Fruit fly (Drosophila melanogaster) whole organism, embryonic: Measurements from ENCODE around the gene CG4313.
A peak's percentile ranks its signal among the peaks of the same experiment; 100 is the strongest.

Experiments
- Blimp-1 ChIP-seq: fragments of 200-800 bp; sonication (Bioruptor generic); optimal IDR thresholded peaks from 3 replicates; lab custom pipeline; 2018; ENCODE audit warnings: missing biosample characterization, missing genetic modification characterization, mild to moderate bottlenecking, moderate library complexity, missing genetic modification reagents
- CG10321 ChIP-seq: fragments of 200-800 bp; sonication (Bioruptor generic); IDR thresholded peaks from 2 replicates; pipeline ENCODE4 v1.3.6; 2022; ENCODE audit warnings: missing biosample characterization, missing genetic modification characterization
- CG12071 ChIP-seq: fragments of 200-800 bp; sonication (Bioruptor generic); optimal IDR thresholded peaks from 3 replicates; lab custom pipeline; 2018; ENCODE audit warnings: missing biosample characterization, mild to moderate bottlenecking, missing genetic modification characterization
- CG12219 ChIP-seq: fragments of 200-800 bp; sonication (Bioruptor generic); optimal IDR thresholded peaks from 3 replicates; lab custom pipeline; 2018; ENCODE audit warnings: missing biosample characterization, mild to moderate bottlenecking, missing genetic modification characterization
- CG13287 ChIP-seq: fragments of 200-800 bp; sonication (Bioruptor generic); IDR thresholded peaks from 2 replicates; pipeline ENCODE4 v1.3.6; 2022; ENCODE audit warnings: missing biosample characterization, missing genetic modification characterization; ENCODE audit not compliant: partially characterized antibody
- CG13894 ChIP-seq: fragments of 200-800 bp; sonication (Bioruptor generic); optimal IDR thresholded peaks from 3 replicates; lab custom pipeline; 2018; ENCODE audit warnings: missing biosample characterization, mild to moderate bottlenecking, missing genetic modification characterization, moderate library complexity
- CG17802 ChIP-seq: fragments of 200-800 bp; sonication (Bioruptor generic); optimal IDR thresholded peaks from 2 replicates; lab custom pipeline; 2018; ENCODE audit warnings: missing biosample characterization, mild to moderate bottlenecking, missing genetic modification characterization, moderate library complexity
- CG31224 ChIP-seq: fragments of 200-800 bp; sonication (Bioruptor generic); IDR thresholded peaks from 2 replicates; pipeline ENCODE4 v1.3.6; 2022; ENCODE audit warnings: missing biosample characterization, missing genetic modification characterization
- CG3281 ChIP-seq: fragments of 200-800 bp; sonication (Bioruptor generic); optimal IDR thresholded peaks from 3 replicates; lab custom pipeline; 2017; ENCODE audit warnings: missing biosample characterization, mild to moderate bottlenecking, missing genetic modification characterization
- CG34422 ChIP-seq: fragments of 200-800 bp; sonication (Bioruptor generic); IDR thresholded peaks from 3 replicates; pipeline ENCODE4 v1.3.6; 2022; ENCODE audit warnings: missing biosample characterization, missing genetic modification characterization
- CG3726 ChIP-seq: fragments of 200-800 bp; sonication (Bioruptor generic); IDR thresholded peaks from 3 replicates; pipeline ENCODE4, ENCODE4 v1.3.6; 2022; ENCODE audit warnings: missing biosample characterization, missing genetic modification characterization
- CG42726 ChIP-seq: fragments of 200-800 bp; sonication (Bioruptor generic); IDR thresholded peaks from 2 replicates; pipeline ENCODE4 v1.3.6; 2022; ENCODE audit warnings: missing biosample characterization, missing genetic modification characterization; ENCODE audit not compliant: partially characterized antibody
- CG4730 ChIP-seq: fragments of 200-800 bp; sonication (Bioruptor generic); IDR thresholded peaks from 2 replicates; pipeline ENCODE4 v1.3.6; 2022; ENCODE audit warnings: missing biosample characterization, missing genetic modification characterization
- CG6791 ChIP-seq: fragments of 200-800 bp; sonication (Bioruptor generic); IDR thresholded peaks from 3 replicates; pipeline ENCODE4 v1.3.6; 2022; ENCODE audit warnings: missing biosample characterization, missing genetic modification characterization; ENCODE audit not compliant: partially characterized antibody
- CG7839 ChIP-seq: fragments of 200-800 bp; sonication (Bioruptor generic); optimal IDR thresholded peaks from 3 replicates; lab custom pipeline; 2018; ENCODE audit warnings: missing biosample characterization, mild to moderate bottlenecking, missing genetic modification characterization, moderate library complexity
- CG7963 ChIP-seq: fragments of 200-800 bp; sonication (Bioruptor generic); IDR thresholded peaks from 3 replicates; pipeline ENCODE4 v1.3.6; 2022; ENCODE audit warnings: missing biosample characterization, missing genetic modification characterization; ENCODE audit not compliant: partially characterized antibody
- Camta ChIP-seq: fragments of 200-800 bp; sonication (Bioruptor generic); optimal IDR thresholded peaks from 2 replicates; lab custom pipeline; 2016; ENCODE audit warnings: missing biosample characterization, missing genetic modification characterization
- CkIIα-i1 ChIP-seq: fragments of 200-800 bp; sonication (Bioruptor generic); IDR thresholded peaks from 2 replicates; pipeline ENCODE4 v1.3.6; 2022; ENCODE audit warnings: missing biosample characterization, missing genetic modification characterization
- Dbx ChIP-seq: fragments of 200-800 bp; sonication (Bioruptor generic); IDR thresholded peaks from 3 replicates; pipeline ENCODE4 v1.3.6; 2022; ENCODE audit warnings: missing biosample characterization, missing genetic modification characterization
- Deaf1 ChIP-seq: fragments of 200-800 bp; optimal IDR thresholded peaks from 3 replicates; lab custom pipeline; 2019; ENCODE audit warnings: missing biosample characterization, mild to moderate bottlenecking, missing genetic modification characterization, moderate library complexity
- Drgx ChIP-seq: fragments of 200-800 bp; sonication (Bioruptor generic); IDR thresholded peaks from 2 replicates; pipeline ENCODE4 v1.3.6; 2022; ENCODE audit warnings: missing biosample characterization, missing genetic modification characterization
- ERR ChIP-seq: fragments of 200-800 bp; sonication (Bioruptor generic); optimal IDR thresholded peaks from 2 replicates; lab custom pipeline; 2016; ENCODE audit warnings: missing biosample characterization, missing genetic modification characterization
- Ets97D ChIP-seq: fragments of 200-800 bp; sonication (Bioruptor generic); optimal IDR thresholded peaks from 3 replicates; lab custom pipeline; 2016; ENCODE audit warnings: missing biosample characterization, missing genetic modification characterization
- Hmx ChIP-seq: fragments of 200-800 bp; sonication (Bioruptor generic); optimal IDR thresholded peaks from 2 replicates; lab custom pipeline; 2016; ENCODE audit warnings: missing biosample characterization, missing genetic modification characterization
- Hr3 ChIP-seq: fragments of 200-800 bp; sonication (Bioruptor generic); optimal IDR thresholded peaks from 3 replicates; lab custom pipeline; 2016; ENCODE audit warnings: missing biosample characterization, missing genetic modification characterization
- MBD-R2 ChIP-seq: fragments of 200-800 bp; sonication (Bioruptor generic); IDR thresholded peaks from 2 replicates; pipeline ENCODE4 v1.3.6; 2022; ENCODE audit warnings: missing biosample characterization, missing genetic modification characterization
- Myb ChIP-seq: fragments of 200-800 bp; sonication (Bioruptor generic); optimal IDR thresholded peaks from 2 replicates; lab custom pipeline; 2016; ENCODE audit warnings: missing biosample characterization, missing genetic modification characterization
- Nf-YA ChIP-seq: fragments of 200-800 bp; sonication (Bioruptor generic); IDR thresholded peaks from 2 replicates; pipeline ENCODE4 v1.3.6; 2022; ENCODE audit warnings: missing biosample characterization, missing genetic modification characterization
- Nf-YC ChIP-seq: fragments of 200-800 bp; optimal IDR thresholded peaks from 3 replicates; lab custom pipeline; 2019; ENCODE audit warnings: missing biosample characterization, mild to moderate bottlenecking, missing genetic modification characterization, moderate library complexity
- Oaz ChIP-seq: fragments of 200-800 bp; sonication (Bioruptor generic); IDR thresholded peaks from 2 replicates; pipeline ENCODE4 v1.3.6; 2022; ENCODE audit warnings: missing biosample characterization, missing genetic modification characterization
- bcd ChIP-seq: fragments of 200-800 bp; sonication (Bioruptor generic); optimal IDR thresholded peaks from 2 replicates; lab custom pipeline; 2017; ENCODE audit warnings: missing biosample characterization, mild to moderate bottlenecking, missing genetic modification characterization
- bowl ChIP-seq: fragments of 200-800 bp; sonication (Bioruptor generic); IDR thresholded peaks from 2 replicates; pipeline ENCODE4 v1.3.6; 2022; ENCODE audit warnings: missing biosample characterization, missing genetic modification characterization
- cas ChIP-seq: fragments of 200-800 bp; sonication (Bioruptor generic); IDR thresholded peaks from 2 replicates; pipeline ENCODE4 v1.3.6; 2022; ENCODE audit warnings: missing biosample characterization, missing genetic modification characterization
- cg ChIP-seq: fragments of 200-800 bp; sonication (Bioruptor generic); optimal IDR thresholded peaks from 3 replicates; lab custom pipeline; 2019; ENCODE audit warnings: missing biosample characterization, mild to moderate bottlenecking, missing genetic modification characterization, moderate library complexity
- chif ChIP-seq, 2 experiments: fragments of 200-800 bp; sonication (Bioruptor generic); optimal IDR thresholded peaks; 3 replicates each; lab custom pipeline; 2016; ENCODE audit warnings: missing biosample characterization in 2 of 2, missing genetic modification characterization in 2 of 2
- croc ChIP-seq: fragments of 200-800 bp; sonication (Bioruptor generic); conservative IDR thresholded peaks from 3 replicates; pipeline ENCODE4 v1.3.6; 2022; ENCODE audit warnings: missing biosample characterization, missing genetic modification characterization
- disco-r ChIP-seq: fragments of 200-800 bp; sonication (Bioruptor generic); optimal IDR thresholded peaks from 2 replicates; lab custom pipeline; 2016; ENCODE audit warnings: missing biosample characterization, missing genetic modification characterization
- dysf ChIP-seq: fragments of 200-800 bp; sonication (Bioruptor generic); IDR thresholded peaks from 3 replicates; pipeline ENCODE4 v1.3.6; 2022; ENCODE audit warnings: missing biosample characterization, missing genetic modification characterization
- eve ChIP-seq, 2 experiments: fragments of >200 bp; optimal IDR thresholded peaks; 2 replicates each; lab custom pipeline; 2017; ENCODE audit warnings: missing biosample characterization in 2 of 2, missing genetic modification characterization in 2 of 2
- gcm ChIP-seq: fragments of 200-800 bp; sonication (Bioruptor generic); optimal IDR thresholded peaks from 2 replicates; lab custom pipeline; 2019; ENCODE audit warnings: missing biosample characterization, mild to moderate bottlenecking, missing genetic modification characterization, moderate library complexity
- gcm2 ChIP-seq: fragments of 200-800 bp; sonication (Bioruptor generic); optimal IDR thresholded peaks from 2 replicates; lab custom pipeline; 2016; ENCODE audit warnings: missing biosample characterization, missing genetic modification characterization
- jing ChIP-seq: fragments of 200-800 bp; sonication (Bioruptor generic); optimal IDR thresholded peaks from 2 replicates; lab custom pipeline; 2018; ENCODE audit warnings: missing biosample characterization, mild to moderate bottlenecking, missing genetic modification characterization
- klu ChIP-seq: fragments of 200-800 bp; sonication (Bioruptor generic); IDR thresholded peaks from 2 replicates; pipeline ENCODE4 v1.3.6; 2022; ENCODE audit warnings: missing biosample characterization, missing genetic modification characterization
- lmd ChIP-seq: fragments of 200-800 bp; sonication (Bioruptor generic); IDR thresholded peaks from 2 replicates; pipeline ENCODE4 v1.3.6; 2022; ENCODE audit warnings: missing biosample characterization, missing genetic modification characterization
- maf-S ChIP-seq: fragments of 200-800 bp; sonication (Bioruptor generic); optimal IDR thresholded peaks from 2 replicates; lab custom pipeline; 2016; ENCODE audit warnings: missing biosample characterization, missing genetic modification characterization
- sd ChIP-seq: fragments of 200-800 bp; sonication (Bioruptor generic); optimal IDR thresholded peaks from 3 replicates; lab custom pipeline; 2018; ENCODE audit warnings: missing biosample characterization, mild to moderate bottlenecking, missing genetic modification characterization, moderate library complexity
- shn ChIP-seq: fragments of 200-800 bp; sonication (Bioruptor generic); optimal IDR thresholded peaks from 3 replicates; lab custom pipeline; 2016; ENCODE audit warnings: missing biosample characterization, missing genetic modification characterization
- ssp ChIP-seq: fragments of 200-800 bp; sonication (Bioruptor generic); IDR thresholded peaks from 2 replicates; pipeline ENCODE4 v1.3.6; 2022; ENCODE audit warnings: missing biosample characterization, missing genetic modification characterization
- stc ChIP-seq: fragments of 200-800 bp; sonication (Bioruptor generic); IDR thresholded peaks from 2 replicates; pipeline ENCODE4 v1.3.6; 2022; ENCODE audit warnings: missing biosample characterization, missing genetic modification characterization
- vnd ChIP-seq: fragments of 200-800 bp; sonication (Bioruptor generic); IDR thresholded peaks from 3 replicates; pipeline ENCODE4 v1.3.6; 2022; ENCODE audit warnings: missing biosample characterization, missing genetic modification characterization; ENCODE audit not compliant: partially characterized antibody

Gene CG4313

DNA sequence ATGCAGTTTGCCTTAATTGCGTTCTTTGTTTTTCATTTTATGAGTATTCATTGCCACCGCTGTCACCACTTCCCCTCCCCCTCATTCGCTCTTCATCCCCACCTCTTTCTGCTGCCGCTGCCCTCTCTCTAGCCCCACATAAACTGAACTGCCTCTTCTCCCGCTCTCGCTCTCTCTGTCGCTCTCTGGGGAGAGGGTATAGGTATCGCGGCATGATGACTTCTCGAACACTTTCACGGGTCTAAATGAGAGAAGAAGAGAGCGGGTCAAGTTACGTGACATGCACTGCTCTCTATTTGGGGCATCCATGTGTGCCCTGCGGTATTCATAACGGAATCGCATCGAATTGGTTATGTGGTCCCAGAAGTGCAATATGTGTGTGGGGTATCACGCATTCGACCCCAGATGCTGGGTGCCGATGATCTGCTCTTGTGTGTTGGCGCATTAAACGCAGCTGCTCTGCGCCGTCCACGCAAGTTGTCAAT lies 42.1 kb downstream of the CG4313 start:
- TF ChIP-seq eve (GFP tag; optimal IDR thresholded peaks at IDR 0.05; lab: Kevin White, UChicago) (no peak), Hr3 (GFP tag; lab: Kevin White, UChicago) (peak; percentile 80), CG12071 (GFP tag; lab: Kevin White, UChicago) (peak; percentile 60), cas (0 out of 2 replicates have a peak, but pooled peaks have one; percentile 48), Nf-YA (GFP tag; lab: Robert Waterston, UW) (peak; percentile 68), CkIIα-i1 (GFP tag; lab: Robert Waterston, UW) (no peak), lmd (GFP tag; lab: Robert Waterston, UW) (peak; percentile 89), chif (GFP tag; optimal IDR thresholded peaks at IDR 0.05; lab: Kevin White, UChicago) (peak; percentile 80 to 85), Oaz (GFP tag; lab: Robert Waterston, UW) (peak; percentile 68; the same call in 1 of the 2 replicates), CG34422 (GFP tag; lab: Robert Waterston, UW) (peak; percentile 89), CG12219 (GFP tag; lab: Kevin White, UChicago) (peak; percentile 80), cg (GFP tag; lab: Kevin White, UChicago) (no peak), CG7839 (tag; lab: Kevin White, UChicago) (peak; percentile 82), bcd (GFP tag; lab: Kevin White, UChicago) (peak; percentile 81), sd (tag; lab: Kevin White, UChicago) (peak; percentile 53), CG4730 (GFP tag; lab: Robert Waterston, UW) (peak; percentile 81), CG3281 (peak; percentile 54), Deaf1 (peak; percentile 44), Myb (GFP tag; lab: Kevin White, UChicago) (peak; percentile 68), CG17802 (tag; lab: Kevin White, UChicago) (peak; percentile 43), dysf (peak; percentile 89), gcm2 (GFP tag; lab: Kevin White, UChicago) (peak; percentile 32), Nf-YC (peak; percentile 37), ssp (peak; percentile 72), Dbx (peak; percentile 69; the same call in 1 of the 3 replicates), shn (GFP tag; lab: Kevin White, UChicago) (peak; percentile 81), jing (GFP tag; lab: Kevin White, UChicago) (peak; percentile 72), CG3726 (GFP tag; lab: Robert Waterston, UW) (peak; percentile 75; the same call in 2 of the 3 replicates), Ets97D (peak; percentile 63), CG42726 (GFP tag; lab: Robert Waterston, UW) (no peak), disco-r (GFP tag; lab: Kevin White, UChicago) (peak; percentile 67), CG10321 (GFP tag; lab: Robert Waterston, UW) (peak; percentile 34; the same call in 1 of the 2 replicates), Camta (GFP tag; lab: Kevin White, UChicago) (peak; percentile 84), CG13287 (GFP tag; lab: Robert Waterston, UW) (peak; percentile 39), CG7963 (no peak), gcm (GFP tag; lab: Kevin White, UChicago) (peak; percentile 78), bowl (GFP tag; lab: Robert Waterston, UW) (peak; percentile 64), klu (GFP tag; lab: Robert Waterston, UW) (peak; percentile 63), vnd (GFP tag; lab: Robert Waterston, UW) (0 out of 3 replicates have a peak, but pooled peaks have one; percentile 16), stc (GFP tag; lab: Robert Waterston, UW) (peak; percentile 88), maf-S (GFP tag; lab: Kevin White, UChicago) (peak; percentile 74), CG13894 (tag; lab: Kevin White, UChicago) (no peak), CG31224 (GFP tag; lab: Robert Waterston, UW) (peak; percentile 63; the same call in 1 of the 2 replicates), Drgx (GFP tag; lab: Robert Waterston, UW) (peak; percentile 93), CG6791 (GFP tag; lab: Robert Waterston, UW) (0 out of 3 replicates have a peak, but pooled peaks have one; percentile 24), Blimp-1 (peak; percentile 84), ERR (peak; percentile 63), MBD-R2 (GFP tag; lab: Robert Waterston, UW) (peak; percentile 41; the same call in 1 of the 2 replicates), croc (peak; percentile 70), Hmx (GFP tag; lab: Kevin White, UChicago) (no peak)
